Worm (Caenorhabditis elegans) whole organism, L4 larva: ENCODE data around the gene str-57.

ENCODE experiments used
- F26F4.8 ChIP-seq: fragments of 200-800 bp; sonication (Bioruptor generic); conservative IDR thresholded peaks from 2 replicates; pipeline ENCODE4 v1.3.6; 2022; ENCODE audit warnings: missing genetic modification characterization, missing compliant biosample characterization
- F37D6.2 ChIP-seq: sonication (generic microtip); optimal IDR thresholded peaks from 2 replicates; lab custom pipeline; 2016; ENCODE audit warnings: mild to moderate bottlenecking, missing genetic modification characterization, missing compliant biosample characterization
- T20F7.1 ChIP-seq: fragments of 200-800 bp; sonication (Bioruptor generic); optimal IDR thresholded peaks from 2 replicates; lab custom pipeline; 2018; ENCODE audit warnings: mild to moderate bottlenecking, missing genetic modification characterization, missing compliant biosample characterization
- Y75B8A.6 ChIP-seq: fragments of 200-800 bp; sonication (Bioruptor generic); IDR thresholded peaks from 2 replicates; pipeline ENCODE4 v1.3.6; 2022; ENCODE audit warnings: missing genetic modification reagents, missing genetic modification characterization, missing compliant biosample characterization
- ama-1 ChIP-seq: fragments of 150-350 bp; optimal IDR thresholded peaks from 2 replicates; lab custom pipeline; 2014; ENCODE audit warnings: inconsistent platforms, mixed read lengths
- arid-1 ChIP-seq: fragments of 200-800 bp; sonication (Bioruptor generic); conservative IDR thresholded peaks from 2 replicates; pipeline ENCODE4 v1.3.6; 2022; ENCODE audit warnings: missing genetic modification reagents, missing genetic modification characterization, missing compliant biosample characterization
- ceh-32 ChIP-seq: sonication (generic microtip); optimal IDR thresholded peaks from 2 replicates; lab custom pipeline; 2016; ENCODE audit warnings: mild to moderate bottlenecking, missing genetic modification characterization, missing compliant biosample characterization; ENCODE audit not compliant: poor library complexity
- ces-1 ChIP-seq: fragments of 150-350 bp; sonication (generic microtip); optimal IDR thresholded peaks from 4 replicates; lab custom pipeline; 2014; ENCODE audit warnings: missing biosample characterization, missing genetic modification reagents, missing genetic modification characterization
- daf-19 ChIP-seq: fragments of 200-800 bp; sonication (Bioruptor generic); conservative IDR thresholded peaks from 2 replicates; pipeline ENCODE4 v1.3.6; 2022; ENCODE audit warnings: missing genetic modification characterization, missing compliant biosample characterization
- daf-8 ChIP-seq: fragments of 200-800 bp; sonication (Bioruptor generic); IDR thresholded peaks from 2 replicates; pipeline ENCODE4 v1.3.6; 2022; ENCODE audit warnings: missing genetic modification characterization, missing compliant biosample characterization
- dmd-6 ChIP-seq: fragments of 200-800 bp; sonication (Bioruptor generic); IDR thresholded peaks from 2 replicates; pipeline ENCODE4 v1.3.6; 2022; ENCODE audit warnings: missing genetic modification reagents, missing genetic modification characterization, missing compliant biosample characterization
- dmd-9 ChIP-seq: fragments of 200-800 bp; sonication (Bioruptor generic); IDR thresholded peaks from 2 replicates; pipeline ENCODE4 v1.3.6; 2022; ENCODE audit warnings: missing genetic modification reagents, missing genetic modification characterization, missing compliant biosample characterization
- egl-27 ChIP-seq: sonication (generic microtip); optimal IDR thresholded peaks from 3 replicates; lab custom pipeline; 2017; ENCODE audit warnings: missing biosample characterization, missing genetic modification reagents, missing genetic modification characterization
- egl-43 ChIP-seq: fragments of 200-800 bp; sonication (Bioruptor generic); IDR thresholded peaks from 2 replicates; pipeline ENCODE4 v1.3.6; 2022; ENCODE audit warnings: missing genetic modification reagents, missing genetic modification characterization, missing compliant biosample characterization
- fos-1 ChIP-seq: fragments of 150-350 bp; optimal IDR thresholded peaks from 2 replicates; lab custom pipeline; 2014; ENCODE audit warnings: missing biosample characterization, missing genetic modification characterization
- hif-1 ChIP-seq, 2 experiments: sonication (generic microtip); optimal IDR thresholded peaks; 2 replicates each; lab custom pipeline; 2016 to 2017; ENCODE audit warnings: missing compliant biosample characterization in 2 of 2, missing genetic modification characterization in 2 of 2, missing genetic modification reagents in 2 of 2, missing genotype in 2 of 2, mild to moderate bottlenecking in 1 of 2
- hlh-11 ChIP-seq: fragments of 200-800 bp; sonication (Bioruptor generic); optimal IDR thresholded peaks from 2 replicates; lab custom pipeline; 2018; ENCODE audit warnings: mild to moderate bottlenecking, missing genetic modification characterization, missing compliant biosample characterization
- hlh-30 ChIP-seq: sonication (generic microtip); optimal IDR thresholded peaks from 2 replicates; lab custom pipeline; 2017; ENCODE audit warnings: antibody characterized with exemption, mild to moderate bottlenecking, missing genetic modification characterization, missing compliant biosample characterization; ENCODE audit not compliant: insufficient read depth
- lin-1 ChIP-seq: fragments of 200-800 bp; sonication (Bioruptor generic); IDR thresholded peaks from 2 replicates; pipeline ENCODE4 v1.3.6; 2022; ENCODE audit warnings: missing genetic modification reagents, missing genetic modification characterization, missing compliant biosample characterization
- lin-38 ChIP-seq: fragments of 200-800 bp; sonication (Bioruptor generic); IDR thresholded peaks from 2 replicates; pipeline ENCODE4 v1.3.6; 2022; ENCODE audit warnings: missing genetic modification reagents, missing genetic modification characterization, missing compliant biosample characterization
- lsy-2 ChIP-seq, 2 experiments: fragments of 150-350 bp in 1 of 2; sonication (generic microtip) in 1 of 2; optimal IDR thresholded peaks; 2 replicates each; lab custom pipeline; 2014 to 2017; ENCODE audit warnings: missing biosample characterization in 2 of 2, missing genetic modification characterization in 2 of 2
- madf-9 ChIP-seq: fragments of 200-800 bp; sonication (Bioruptor generic); conservative IDR thresholded peaks from 2 replicates; pipeline ENCODE4 v1.3.6; 2022; ENCODE audit warnings: missing genetic modification reagents, missing genetic modification characterization, missing compliant biosample characterization
- mdl-1 ChIP-seq, 2 experiments: fragments of 150-350 bp in 1 of 2; sonication (generic microtip) in 1 of 2; optimal IDR thresholded peaks; 2 replicates each; lab custom pipeline; 2014 to 2017; ENCODE audit warnings: missing biosample characterization in 2 of 2, missing genetic modification characterization in 2 of 2
- mes-2 ChIP-seq: sonication (generic microtip); optimal IDR thresholded peaks from 2 replicates; lab custom pipeline; 2016; ENCODE audit warnings: missing genotype, mild to moderate bottlenecking, missing genetic modification characterization, missing compliant biosample characterization; ENCODE audit not compliant: poor library complexity, severe bottlenecking
- mxl-3 ChIP-seq: fragments of 200-800 bp; sonication (Bioruptor generic); optimal IDR thresholded peaks from 2 replicates; lab custom pipeline; 2018; ENCODE audit warnings: mild to moderate bottlenecking, missing genetic modification characterization, missing compliant biosample characterization
- nhr-10 ChIP-seq: fragments of 150-350 bp; optimal IDR thresholded peaks from 2 replicates; lab custom pipeline; 2014; ENCODE audit warnings: missing biosample characterization, missing genetic modification characterization
- nhr-237 ChIP-seq: sonication (generic microtip); optimal IDR thresholded peaks from 2 replicates; lab custom pipeline; 2017; ENCODE audit warnings: missing biosample characterization, missing genetic modification characterization
- nhr-28 ChIP-seq: fragments of 150-350 bp; optimal IDR thresholded peaks from 2 replicates; lab custom pipeline; 2014; ENCODE audit warnings: missing biosample characterization, missing genetic modification characterization
- nhr-48 ChIP-seq: sonication (generic microtip); optimal IDR thresholded peaks from 2 replicates; lab custom pipeline; 2016; ENCODE audit warnings: mild to moderate bottlenecking, missing genetic modification characterization, missing compliant biosample characterization
- pqm-1 ChIP-seq: sonication (generic microtip); optimal IDR thresholded peaks from 2 replicates; lab custom pipeline; 2017; ENCODE audit warnings: missing biosample characterization, missing genetic modification characterization
- snpc-1.2 ChIP-seq: fragments of 200-800 bp; sonication (Bioruptor generic); IDR thresholded peaks from 2 replicates; pipeline ENCODE4 v1.3.6; 2022; ENCODE audit warnings: missing genetic modification reagents, missing genetic modification characterization, missing compliant biosample characterization
- tra-1 ChIP-seq: fragments of 200-800 bp; sonication (Bioruptor generic); IDR thresholded peaks from 2 replicates; pipeline ENCODE4 v1.3.6; 2022; ENCODE audit warnings: missing genetic modification reagents, missing genetic modification characterization, missing compliant biosample characterization
- unc-62 ChIP-seq, 3 experiments: fragments of 150-350 bp in 1 of 3; sonication (generic microtip); optimal IDR thresholded peaks in 2 of 3; peaks in 1 of 3; 1 replicate in 1 of 3; 2 replicates in 2 of 3; lab custom pipeline; 2014 to 2017; ENCODE audit warnings: missing biosample characterization in 3 of 3, missing genetic modification characterization in 3 of 3, missing genetic modification reagents in 3 of 3, missing genotype in 1 of 3
- vab-7 ChIP-seq: fragments of 200-800 bp; sonication (Bioruptor generic); IDR thresholded peaks from 2 replicates; pipeline ENCODE4 v1.3.6; 2022; ENCODE audit warnings: missing genetic modification reagents, missing genetic modification characterization, missing compliant biosample characterization
- zip-11 ChIP-seq: fragments of 200-800 bp; sonication (Bioruptor generic); IDR thresholded peaks from 2 replicates; pipeline ENCODE4 v1.3.6; 2022; ENCODE audit warnings: missing genetic modification characterization, missing compliant biosample characterization

Gene str-57

ce11 chrV:15896671-15897070 lies 26.2 kb downstream of the str-57 start, which contains the start of gene nhr-213:
Gene nhr-213 (minus strand): TSS chrV:15896771.
- TF ChIP-seq mdl-1 (tag; optimal IDR thresholded peaks at IDR 0.05; lab: Kevin White, UChicago) (no peak), zip-11 (GFP tag; lab: Robert Waterston, UW) (no peak), lsy-2 (tag; optimal IDR thresholded peaks at IDR 0.05; lab: Kevin White, UChicago) (no peak), lin-38 (GFP tag; lab: Robert Waterston, UW) (no peak), snpc-1.2 (GFP tag; lab: Robert Waterston, UW) (no peak), F26F4.8 (GFP tag; lab: Robert Waterston, UW) (no peak), madf-9 (GFP tag; lab: Robert Waterston, UW) (no peak), dmd-6 (GFP tag; lab: Robert Waterston, UW) (no peak), nhr-10 (no peak), pqm-1 (no peak), fos-1 (no peak), hif-1 (tag; optimal IDR thresholded peaks at IDR 0.05; lab: Kevin White, UChicago) (no peak), tra-1 (GFP tag; lab: Robert Waterston, UW) (no peak), dmd-9 (GFP tag; lab: Robert Waterston, UW) (no peak), Y75B8A.6 (no peak), hlh-11 (tag; lab: Kevin White, UChicago) (no peak), mes-2 (tag; lab: Kevin White, UChicago) (no peak), F37D6.2 (tag; lab: Kevin White, UChicago) (no peak), nhr-28 (tag; lab: Kevin White, UChicago) (no peak), T20F7.1 (GFP tag; lab: Kevin White, UChicago) (no peak)

- TF ChIP-seq hlh-30 (tag; lab: Kevin White, UChicago) (no peak), madf-9 (GFP tag; lab: Robert Waterston, UW) (no peak), egl-43 (GFP tag; lab: Robert Waterston, UW) (no peak), daf-8 (GFP tag; lab: Robert Waterston, UW) (no peak), nhr-48 (tag; lab: Kevin White, UChicago) (no peak), arid-1 (GFP tag; lab: Robert Waterston, UW) (no peak), lin-1 (no peak), nhr-28 (tag; lab: Kevin White, UChicago) (no peak), mxl-3 (GFP tag; lab: Kevin White, UChicago) (no peak), daf-19 (GFP tag; lab: Robert Waterston, UW) (no peak), ama-1 (no peak), mes-2 (tag; lab: Kevin White, UChicago) (no peak), nhr-237 (no peak), vab-7 (GFP tag; lab: Robert Waterston, UW) (no peak), ceh-32 (tag; lab: Kevin White, UChicago) (no peak), tra-1 (GFP tag; lab: Robert Waterston, UW) (no peak)
These were observed 27.2 kb downstream of the str-57 start, which contains the start of gene str-60 for ce11 chrV:15897696-15898095. Gene str-60 (plus strand): TSS chrV:15897996.

- no peak for TF ChIP-seq ces-1
- no peak for TF ChIP-seq egl-27 (tag; lab: Kevin White, UChicago)
- no peak for TF ChIP-seq hif-1 (tag; optimal IDR thresholded peaks at IDR 0.05; lab: Kevin White, UChicago)
- TF ChIP-seq unc-62 (GFP tag; optimal IDR thresholded peaks at IDR 0.05 in 1 of 2; lab: Kevin White, UChicago), result peak in 1 of 2 experiments; percentile 53
- no peak for TF ChIP-seq unc-62 (tag; optimal IDR thresholded peaks at IDR 0.05; lab: Kevin White, UChicago)
These were observed 29.2 kb downstream of the str-57 start, which contains the start of gene T06C12.14 for ce11 chrV:15899696-15900095. Gene T06C12.14 (plus strand): TSS chrV:15899996.
